Worm (Caenorhabditis elegans) whole organism, L4/young adult: ENCODE data around the gene kin-30.
"Not testable (repeated sequence)": the region's sequence is repeated elsewhere in the genome, so short reads cannot be mapped to it uniquely, and the experiment has no call there.

Experiments used
- W03F9.2 ChIP-seq: fragments of 150-350 bp; optimal IDR thresholded peaks from 2 replicates; lab custom pipeline; 2014; ENCODE audit warnings: missing biosample characterization, missing genetic modification characterization
- dao-5 ChIP-seq: sonication (generic microtip); optimal IDR thresholded peaks from 2 replicates; lab custom pipeline; 2016; ENCODE audit warnings: missing genotype, missing genetic modification characterization, moderate library complexity, missing compliant biosample characterization
- him-1 ChIP-seq: sonication (generic microtip); optimal IDR thresholded peaks from 2 replicates; lab custom pipeline; 2016; ENCODE audit warnings: missing genotype, missing genetic modification reagents, missing genetic modification characterization, missing compliant biosample characterization

The kin-30 gene

ce11 chrV:15244456-15244855 is at the start of gene kin-30:
kin-30 (plus strand) TSS chrV:15244756.
- TF ChIP-seq him-1 (no peak), dao-5 (tag; lab: Kevin White, UChicago) (no peak), W03F9.2 (tag; lab: Kevin White, UChicago) (no peak)

- TF ChIP-seq W03F9.2 (tag; lab: Kevin White, UChicago) (no peak), him-1 (no peak), dao-5 (tag; lab: Kevin White, UChicago) (no peak)
These were observed 46.6 kb upstream of the kin-30 start, which contains the start of gene srw-1 for ce11 chrV:15197955-15198354. srw-1 (plus strand) TSS chrV:15198255.

- no peak for TF ChIP-seq dao-5 (tag; lab: Kevin White, UChicago)
- TF ChIP-seq him-1 = no peak
- TF ChIP-seq W03F9.2 (tag; lab: Kevin White, UChicago) = no peak
These were observed 44.8 kb upstream of the kin-30 start, which contains the start of gene Y75B12B.10 for ce11 chrV:15199768-15200167. Y75B12B.10 (plus strand) TSS chrV:15200068.

ce11 chrV:15207681-15208080 is 36.9 kb upstream of the kin-30 start, which contains the start of gene C41G6.12:
C41G6.12 (minus strand) TSS chrV:15207781.
- not testable (repeated sequence) for TF ChIP-seq him-1; W03F9.2 (tag; lab: Kevin White, UChicago); dao-5 (tag; lab: Kevin White, UChicago)

- not testable (repeated sequence) for TF ChIP-seq W03F9.2 (tag; lab: Kevin White, UChicago); dao-5 (tag; lab: Kevin White, UChicago); him-1
These were observed 32.7 kb upstream of the kin-30 start, which contains the start of gene sri-24 for ce11 chrV:15211869-15212268. sri-24 (plus strand) TSS chrV:15212169.

- TF ChIP-seq him-1; W03F9.2 (tag; lab: Kevin White, UChicago); dao-5 (tag; lab: Kevin White, UChicago): not testable (repeated sequence)
These were observed 29.4 kb upstream of the kin-30 start, which contains the start of gene sri-26 for ce11 chrV:15215175-15215574. sri-26 (plus strand) TSS chrV:15215475.

ce11 chrV:15216705-15217104 is 27.9 kb upstream of the kin-30 start, which contains the start of gene sri-25:
sri-25 (plus strand) TSS chrV:15217005.
- TF ChIP-seq W03F9.2 (tag; lab: Kevin White, UChicago) (no peak), him-1 (no peak), dao-5 (tag; lab: Kevin White, UChicago) (no peak)

ce11 chrV:15221330-15221729 is 23.2 kb upstream of the kin-30 start, which contains the start of gene irld-25:
irld-25 (plus strand) TSS chrV:15221630.
- no peak for TF ChIP-seq dao-5 (tag; lab: Kevin White, UChicago)
- no peak for TF ChIP-seq W03F9.2 (tag; lab: Kevin White, UChicago)
- no peak for TF ChIP-seq him-1

- TF ChIP-seq him-1 = no peak
- TF ChIP-seq dao-5 (tag; lab: Kevin White, UChicago) = no peak
- no peak for TF ChIP-seq W03F9.2 (tag; lab: Kevin White, UChicago)
These were observed 20.9 kb upstream of the kin-30 start, which contains the start of gene srw-24 for ce11 chrV:15223668-15224067. srw-24 (plus strand) TSS chrV:15223968.

- TF ChIP-seq dao-5 (tag; lab: Kevin White, UChicago) = no peak
- TF ChIP-seq W03F9.2 (tag; lab: Kevin White, UChicago) = no peak
- no peak for TF ChIP-seq him-1
These were observed 18.9 kb upstream of the kin-30 start, which contains the start of gene srw-14 for ce11 chrV:15225650-15226049. srw-14 (plus strand) TSS chrV:15225950.

ce11 chrV:15226206-15226605 is 18.4 kb upstream of the kin-30 start:
- no peak for TF ChIP-seq him-1
- no peak for TF ChIP-seq dao-5 (tag; lab: Kevin White, UChicago)
- TF ChIP-seq W03F9.2 (tag; lab: Kevin White, UChicago) = no peak

ce11 chrV:15230243-15230642 is 14.3 kb upstream of the kin-30 start, which contains the start of gene srw-15:
srw-15 (plus strand) TSS chrV:15230543.
- TF ChIP-seq dao-5 (tag; lab: Kevin White, UChicago) = no peak
- no peak for TF ChIP-seq him-1
- no peak for TF ChIP-seq W03F9.2 (tag; lab: Kevin White, UChicago)

- TF ChIP-seq dao-5 (tag; lab: Kevin White, UChicago) (no peak), him-1 (no peak), W03F9.2 (tag; lab: Kevin White, UChicago) (no peak)
These were observed 12.4 kb upstream of the kin-30 start, which contains the start of gene srw-13 for ce11 chrV:15232200-15232599. srw-13 (plus strand) TSS chrV:15232500.

- TF ChIP-seq him-1 (no peak), W03F9.2 (tag; lab: Kevin White, UChicago) (no peak)
These were observed 8.9 kb upstream of the kin-30 start, which contains the start of gene nhr-164 for ce11 chrV:15235661-15236060. nhr-164 (minus strand) TSS chrV:15235761.
